Fruit fly (Drosophila melanogaster) whole organism, prepupa: ENCODE data around the gene CG8851.

Source experiments
- CG10669 ChIP-seq: fragments of 200-800 bp; sonication (Bioruptor generic); optimal IDR thresholded peaks from 3 replicates; lab custom pipeline; 2018; ENCODE audit warnings: missing biosample characterization, mild to moderate bottlenecking, missing genetic modification characterization, moderate library complexity
- CG15336 ChIP-seq: fragments of 200-800 bp; sonication (Bioruptor generic); IDR thresholded peaks from 2 replicates; pipeline ENCODE4 v1.3.6; 2022; ENCODE audit warnings: missing biosample characterization, missing genetic modification characterization
- CG1621 ChIP-seq: fragments of 200-800 bp; sonication (Bioruptor generic); optimal IDR thresholded peaks from 3 replicates; lab custom pipeline; 2018; ENCODE audit warnings: missing biosample characterization, mild to moderate bottlenecking, missing genetic modification characterization
- CG16779 ChIP-seq: fragments of 200-800 bp; sonication (Bioruptor generic); optimal IDR thresholded peaks from 3 replicates; lab custom pipeline; 2017; ENCODE audit warnings: missing biosample characterization, mild to moderate bottlenecking, missing genetic modification characterization
- CG31627 ChIP-seq: fragments of 200-800 bp; sonication (Bioruptor generic); optimal IDR thresholded peaks from 3 replicates; lab custom pipeline; 2016; ENCODE audit warnings: missing biosample characterization, missing genetic modification characterization
- CG3919 ChIP-seq: fragments of 200-800 bp; sonication (Bioruptor generic); optimal IDR thresholded peaks from 3 replicates; lab custom pipeline; 2016; ENCODE audit warnings: missing biosample characterization, missing genetic modification characterization
- CG6276 ChIP-seq: fragments of 200-800 bp; sonication (Bioruptor generic); optimal IDR thresholded peaks from 2 replicates; lab custom pipeline; 2017; ENCODE audit warnings: missing biosample characterization, mild to moderate bottlenecking, missing genetic modification characterization
- CG6792 ChIP-seq: fragments of 200-800 bp; sonication (Bioruptor generic); optimal IDR thresholded peaks from 3 replicates; lab custom pipeline; 2016; ENCODE audit warnings: missing biosample characterization, missing genetic modification characterization
- CG7368 ChIP-seq: fragments of 200-800 bp; sonication (Bioruptor generic); optimal IDR thresholded peaks from 3 replicates; lab custom pipeline; 2016; ENCODE audit warnings: missing biosample characterization, missing genetic modification characterization
- Eip78C ChIP-seq: fragments of 200-800 bp; sonication (Bioruptor generic); peaks from one replicate; lab custom pipeline; 2016; ENCODE audit warnings: missing biosample characterization, missing genetic modification characterization
- Ets21C ChIP-seq: fragments of 200-800 bp; sonication (Bioruptor generic); optimal IDR thresholded peaks from 3 replicates; lab custom pipeline; 2016; ENCODE audit warnings: missing biosample characterization, missing genetic modification characterization
- Ets96B ChIP-seq: fragments of 200-800 bp; optimal IDR thresholded peaks from 2 replicates; lab custom pipeline; 2019; ENCODE audit warnings: missing biosample characterization, mild to moderate bottlenecking, missing genetic modification characterization, moderate library complexity
- Hr39 ChIP-seq: fragments of 200-800 bp; sonication (Bioruptor generic); optimal IDR thresholded peaks from 2 replicates; lab custom pipeline; 2016; ENCODE audit warnings: missing biosample characterization, missing genetic modification characterization
- Met ChIP-seq: fragments of 200-800 bp; sonication (Bioruptor generic); optimal IDR thresholded peaks from 3 replicates; lab custom pipeline; 2016; ENCODE audit warnings: missing biosample characterization, missing genetic modification characterization
- OdsH ChIP-seq: fragments of 200-800 bp; sonication (Bioruptor generic); optimal IDR thresholded peaks from 3 replicates; lab custom pipeline; 2016; ENCODE audit warnings: missing biosample characterization, missing genetic modification characterization
- Smox ChIP-seq: fragments of 200-800 bp; sonication (Bioruptor generic); optimal IDR thresholded peaks from 3 replicates; lab custom pipeline; 2016; ENCODE audit warnings: missing biosample characterization, missing genetic modification characterization
- Sox102F ChIP-seq: fragments of 200-800 bp; sonication (Bioruptor generic); optimal IDR thresholded peaks from 2 replicates; lab custom pipeline; 2016; ENCODE audit warnings: missing biosample characterization, mild to moderate bottlenecking, missing genetic modification characterization
- Sox14 ChIP-seq: fragments of 200-800 bp; sonication (Bioruptor generic); optimal IDR thresholded peaks from 3 replicates; lab custom pipeline; 2016; ENCODE audit warnings: missing biosample characterization, missing genetic modification characterization
- Sox15 ChIP-seq: fragments of 200-800 bp; sonication (Bioruptor generic); optimal IDR thresholded peaks from 3 replicates; lab custom pipeline; 2016; ENCODE audit warnings: missing biosample characterization, missing genetic modification characterization
- acj6 ChIP-seq: fragments of 200-800 bp; sonication (Bioruptor generic); optimal IDR thresholded peaks from 3 replicates; lab custom pipeline; 2016; ENCODE audit warnings: missing biosample characterization, missing genetic modification characterization
- cyc ChIP-seq: fragments of 200-800 bp; sonication (Bioruptor generic); optimal IDR thresholded peaks from 3 replicates; lab custom pipeline; 2016; ENCODE audit warnings: missing biosample characterization, missing genetic modification characterization
- dsx ChIP-seq: fragments of 200-800 bp; optimal IDR thresholded peaks from 3 replicates; lab custom pipeline; 2019; ENCODE audit warnings: missing biosample characterization, mild to moderate bottlenecking, missing genetic modification characterization, moderate library complexity; ENCODE audit not compliant: poor library complexity, severe bottlenecking
- esn ChIP-seq: fragments of 200-800 bp; sonication (Bioruptor generic); optimal IDR thresholded peaks from 2 replicates; lab custom pipeline; 2016; ENCODE audit warnings: missing biosample characterization, mild to moderate bottlenecking, missing genetic modification characterization, moderate library complexity
- fd85E ChIP-seq: fragments of 200-800 bp; sonication (Bioruptor generic); optimal IDR thresholded peaks from 3 replicates; lab custom pipeline; 2016; ENCODE audit warnings: missing biosample characterization, missing genetic modification characterization
- fkh ChIP-seq: fragments of 200-800 bp; sonication (Bioruptor generic); optimal IDR thresholded peaks from 3 replicates; lab custom pipeline; 2017; ENCODE audit warnings: missing biosample characterization, mild to moderate bottlenecking, missing genetic modification characterization, moderate library complexity
- lz ChIP-seq: fragments of 200-800 bp; sonication (Bioruptor generic); optimal IDR thresholded peaks from 3 replicates; lab custom pipeline; 2016; ENCODE audit warnings: missing biosample characterization, missing genetic modification characterization
- pdm3 ChIP-seq: fragments of 200-800 bp; sonication (Bioruptor generic); optimal IDR thresholded peaks from 3 replicates; lab custom pipeline; 2016; ENCODE audit warnings: missing biosample characterization, missing genetic modification characterization
- svp ChIP-seq: fragments of 200-800 bp; sonication (Bioruptor generic); peaks from one replicate; lab custom pipeline; 2016; ENCODE audit warnings: missing biosample characterization, missing genetic modification characterization
- topi ChIP-seq: fragments of 200-800 bp; sonication (Bioruptor generic); optimal IDR thresholded peaks from 3 replicates; lab custom pipeline; 2016; ENCODE audit warnings: missing biosample characterization, missing genetic modification characterization

The CG8851 gene

dm6 chr2L:3569892-3570291 is 50.4 kb downstream of the CG8851 start:
- TF ChIP-seq CG10669 = no peak
- TF ChIP-seq CG15336 (GFP tag; lab: Robert Waterston, UW) = 0 out of 2 replicates have a peak, but pooled peaks have one; percentile 10
- peak; percentile 24 for TF ChIP-seq CG6792
- peak; percentile 79 for TF ChIP-seq svp (GFP tag; lab: Kevin White, UChicago)
- peak; percentile 17 for TF ChIP-seq Sox14 (GFP tag; lab: Kevin White, UChicago)
- no peak for TF ChIP-seq dsx
- TF ChIP-seq OdsH (GFP tag; lab: Kevin White, UChicago) = peak; percentile 28
- TF ChIP-seq CG1621 = no peak
- peak; percentile 59 for TF ChIP-seq esn
- peak; percentile 32 for TF ChIP-seq lz (GFP tag; lab: Kevin White, UChicago)
- peak; percentile 67 for TF ChIP-seq Eip78C (GFP tag; lab: Kevin White, UChicago)
- no peak for TF ChIP-seq CG16779
- TF ChIP-seq Ets21C (GFP tag; lab: Kevin White, UChicago) = peak; percentile 48
- peak; percentile 41 for TF ChIP-seq Hr39 (GFP tag; lab: Kevin White, UChicago)
- peak; percentile 24 for TF ChIP-seq Met (GFP tag; lab: Kevin White, UChicago)
- peak; percentile 54 for TF ChIP-seq Sox102F
- peak; percentile 26 for TF ChIP-seq acj6
- TF ChIP-seq pdm3 = peak; percentile 31
- TF ChIP-seq topi (GFP tag; lab: Kevin White, UChicago) = peak; percentile 46
- peak; percentile 38 for TF ChIP-seq CG31627 (GFP tag; lab: Kevin White, UChicago)
- TF ChIP-seq Smox (GFP tag; lab: Kevin White, UChicago) = peak; percentile 32
- no peak for TF ChIP-seq CG6276 (GFP tag; lab: Kevin White, UChicago)
- TF ChIP-seq cyc (GFP tag; lab: Kevin White, UChicago) = peak; percentile 16
- no peak for TF ChIP-seq Ets96B

DNA sequence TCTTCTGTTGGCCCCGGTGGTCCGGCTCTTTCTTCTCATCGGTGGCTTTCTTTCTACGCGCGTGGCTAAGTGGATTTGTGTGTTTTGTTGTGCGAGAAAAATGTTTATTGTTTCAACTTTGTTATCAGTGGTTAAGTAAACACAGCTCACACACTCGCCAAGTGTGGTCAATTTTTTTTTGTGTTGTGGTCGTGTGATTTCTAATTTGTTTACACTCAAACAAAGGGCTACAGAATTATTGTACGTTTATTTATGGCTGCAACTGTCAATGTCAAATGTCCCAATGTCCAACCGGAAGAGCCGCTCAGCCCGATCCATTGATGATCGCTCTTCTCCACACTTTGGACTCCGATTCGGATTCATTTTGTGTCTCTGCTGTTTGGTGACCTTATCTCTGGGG is 51.1 kb downstream of the CG8851 start:
- TF ChIP-seq Sox15 (GFP tag; lab: Kevin White, UChicago) (no peak), fkh (GFP tag; lab: Kevin White, UChicago) (peak; percentile 72)
- TF ChIP-seq, all 60 proteins: peak for 1

dm6 chr2L:3571457-3571856 is 52.0 kb downstream of the CG8851 start:
- TF ChIP-seq Ets21C (GFP tag; lab: Kevin White, UChicago) = no peak
- no peak for TF ChIP-seq CG3919 (GFP tag; lab: Kevin White, UChicago)
- TF ChIP-seq esn = no peak
- no peak for TF ChIP-seq Ets96B
- TF ChIP-seq CG7368 = no peak
- TF ChIP-seq fd85E (GFP tag; lab: Kevin White, UChicago) = no peak
- TF ChIP-seq CG6276 (GFP tag; lab: Kevin White, UChicago) = no peak
- TF ChIP-seq OdsH (GFP tag; lab: Kevin White, UChicago) = no peak
